Worm (Caenorhabditis elegans): ENCODE measurements around the gene ZC376.8.

Gene ZC376.8

ce11 chrV:14223141-14223540, 43.1 kb downstream of the ZC376.8 start:
- no peak for TF ChIP-seq ets-7 (tag; optimal IDR thresholded peaks at IDR 0.05)
- TF ChIP-seq scrt-1 (GFP tag; IDR thresholded peaks at IDR 0.05) = no peak
- no peak for TF ChIP-seq aly-1 (tag; optimal IDR thresholded peaks at IDR 0.05)
- TF ChIP-seq tra-4 (tag; optimal IDR thresholded peaks at IDR 0.05) = no peak
- TF ChIP-seq ceh-13 (GFP tag; optimal IDR thresholded peaks at IDR 0.05) = no peak
- no peak for TF ChIP-seq flt-1 (GFP tag; IDR thresholded peaks at IDR 0.05)
- no peak for TF ChIP-seq hmg-4 (GFP tag; optimal IDR thresholded peaks at IDR 0.05)

- TF ChIP-seq ama-1 (optimal IDR thresholded peaks at IDR 0.05) (no peak), hnd-1 (tag; optimal IDR thresholded peaks at IDR 0.05) (no peak), hmg-4 (GFP tag; optimal IDR thresholded peaks at IDR 0.05) (no peak), tra-4 (tag; optimal IDR thresholded peaks at IDR 0.05) (no peak), tbx-37 (GFP tag; conservative IDR thresholded peaks at IDR 0.05) (no peak), pes-1 (GFP tag; IDR thresholded peaks at IDR 0.05) (no peak), scrt-1 (GFP tag; IDR thresholded peaks at IDR 0.05) (no peak), ceh-13 (GFP tag; optimal IDR thresholded peaks at IDR 0.05) (no peak), tbx-11 (GFP tag; IDR thresholded peaks at IDR 0.05) (no peak), sea-1 (GFP tag; conservative IDR thresholded peaks at IDR 0.05) (no peak), F13C5.2 (tag; optimal IDR thresholded peaks at IDR 0.05) (no peak), flt-1 (GFP tag; IDR thresholded peaks at IDR 0.05) (no peak), B0310.2 (tag; optimal IDR thresholded peaks at IDR 0.05) (no peak), ets-7 (tag; optimal IDR thresholded peaks at IDR 0.05) (no peak), aly-1 (tag; optimal IDR thresholded peaks at IDR 0.05) (no peak), ceh-36 (tag; optimal IDR thresholded peaks at IDR 0.05) (no peak), hmbx-1 (tag; optimal IDR thresholded peaks at IDR 0.05) (no peak)
Observed at ce11 chrV:14226373-14226772, 46.3 kb downstream of the ZC376.8 start, which contains the start of gene nep-21. nep-21 (minus strand) TSS chrV:14226473.
